Fruit fly (Drosophila melanogaster) S2 (cell line): Measurements from ENCODE around the gene Cpr30B.

Experiments used
- CG8478 ChIP-seq: fragments of >200 bp; optimal IDR thresholded peaks from 2 replicates; lab custom pipeline; 2018
- CTCF ChIP-seq, 2 experiments: fragments of >200 bp; optimal IDR thresholded peaks; 2 replicates each; lab custom pipeline; 2018

The Cpr30B gene

DNA sequence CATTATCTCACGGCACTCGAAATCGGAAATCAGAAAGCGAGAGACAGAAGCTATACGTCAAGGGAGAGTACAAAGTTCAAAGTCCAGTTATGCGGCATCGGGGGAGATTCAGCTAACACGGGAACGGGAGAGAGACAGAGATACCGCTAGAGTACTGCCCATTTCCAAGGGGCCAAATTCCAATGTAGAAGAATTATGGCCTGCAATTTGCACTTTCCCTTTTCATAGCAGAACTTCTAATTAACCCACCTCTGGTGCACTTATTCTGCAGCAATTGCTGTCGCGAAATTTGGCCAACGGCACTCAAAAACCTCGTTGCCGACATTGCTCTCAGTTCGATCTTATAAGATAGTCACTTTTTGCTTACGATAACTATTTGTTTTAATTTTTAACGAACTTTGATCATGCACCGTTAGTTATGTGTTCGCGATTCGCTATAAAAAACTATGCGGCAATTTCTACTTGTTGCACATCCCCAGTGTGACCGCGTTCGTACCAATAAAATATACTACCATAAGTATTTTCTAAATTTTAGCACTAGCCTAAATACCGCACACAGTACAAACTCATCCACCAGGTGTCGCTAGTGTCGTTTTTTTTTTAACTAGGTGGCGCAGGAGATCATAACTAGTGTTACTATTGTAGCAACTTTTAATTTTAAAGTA lies 33.7 kb downstream of the Cpr30B start, which contains the start of gene Mtpalpha:
Gene Mtpalpha, minus strand, starts transcription at position 501 of the 665 bp plus-strand sequence.
- TF ChIP-seq CTCF (optimal IDR thresholded peaks at IDR 0.05; lab: Kevin White, UChicago) (peak; percentile 91 to 97), CG8478 (lab: Kevin White, UChicago) (no peak)

DNA sequence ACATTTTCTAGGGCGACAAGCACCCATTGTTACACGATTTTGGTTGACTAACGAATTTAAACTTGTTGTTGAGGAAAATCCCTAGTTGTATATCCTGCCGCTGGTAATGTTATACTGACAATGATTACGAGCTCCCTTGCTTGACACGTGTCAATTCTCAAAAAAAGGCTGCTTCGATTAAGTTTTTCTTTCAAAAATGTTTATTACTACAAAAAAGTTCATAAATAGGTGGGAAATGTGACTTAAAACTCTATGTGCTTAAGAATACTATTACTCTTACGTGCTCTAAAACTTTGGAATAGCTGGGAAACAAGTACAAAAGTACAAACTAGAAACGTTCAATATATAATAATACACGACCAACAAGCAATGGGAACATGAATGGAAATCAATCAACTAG lies 36.9 kb downstream of the Cpr30B start, which contains the start of gene CG31709:
Gene CG31709, minus strand, starts transcription at position 101 of the 400 bp plus-strand sequence.
- TF ChIP-seq CG8478 (lab: Kevin White, UChicago): no peak
- TF ChIP-seq CTCF (optimal IDR thresholded peaks at IDR 0.05; lab: Kevin White, UChicago): no peak

DNA sequence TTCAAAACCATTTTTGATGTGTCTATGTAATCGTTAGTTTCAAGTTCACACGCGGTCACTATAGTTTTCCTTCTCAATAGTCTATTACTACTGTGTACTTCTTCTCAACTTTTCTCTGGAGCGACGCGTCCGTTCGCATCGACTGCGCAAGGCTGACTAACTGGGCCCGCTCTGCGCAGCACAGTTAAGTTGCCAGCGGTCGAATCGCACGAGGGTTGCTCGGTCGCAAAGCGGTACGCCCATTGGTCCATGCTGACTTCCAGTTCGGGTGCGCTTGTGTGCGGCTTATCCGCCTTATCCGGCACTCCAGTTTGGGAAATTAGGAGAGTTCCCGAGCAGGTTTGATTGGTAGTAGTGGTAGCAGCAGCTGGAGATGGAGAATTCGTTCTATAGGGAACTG lies 38.9 kb downstream of the Cpr30B start, which contains the start of gene gcm:
Gene gcm, minus strand, starts transcription at position 164 of the 400 bp plus-strand sequence.
- no peak for TF ChIP-seq CTCF (optimal IDR thresholded peaks at IDR 0.05; lab: Kevin White, UChicago)
- TF ChIP-seq CG8478 (lab: Kevin White, UChicago): no peak

DNA sequence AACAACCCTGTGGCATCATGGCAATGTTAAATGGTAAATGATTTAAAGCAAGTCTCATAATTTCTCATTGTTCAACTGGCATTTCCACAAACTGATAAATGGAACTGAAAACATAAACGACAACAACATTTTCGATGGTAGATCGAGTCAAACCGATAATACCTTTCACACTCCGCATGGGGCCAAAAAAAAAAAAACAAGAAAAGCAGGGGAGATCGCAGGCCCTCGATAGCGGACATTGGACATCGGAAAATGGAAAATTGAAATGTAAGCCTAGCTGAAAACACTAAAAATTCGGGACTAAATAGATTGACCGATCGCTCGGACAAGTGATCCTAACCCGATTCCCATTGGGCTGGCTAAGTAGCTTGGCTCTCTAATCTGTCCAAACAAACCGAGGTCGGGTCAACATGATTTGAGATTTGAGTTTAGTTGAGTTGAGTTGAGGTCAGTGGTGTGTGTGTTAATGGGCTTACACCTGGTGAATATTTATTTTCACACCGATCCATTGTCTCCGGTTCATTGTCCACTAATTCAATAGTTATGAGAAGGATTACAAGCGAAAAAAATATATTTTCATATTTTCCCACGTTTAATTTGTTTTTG lies 41.5 kb downstream of the Cpr30B start:
- no peak for TF ChIP-seq CG8478 (lab: Kevin White, UChicago)
- TF ChIP-seq CTCF (optimal IDR thresholded peaks at IDR 0.05; lab: Kevin White, UChicago): no peak

DNA sequence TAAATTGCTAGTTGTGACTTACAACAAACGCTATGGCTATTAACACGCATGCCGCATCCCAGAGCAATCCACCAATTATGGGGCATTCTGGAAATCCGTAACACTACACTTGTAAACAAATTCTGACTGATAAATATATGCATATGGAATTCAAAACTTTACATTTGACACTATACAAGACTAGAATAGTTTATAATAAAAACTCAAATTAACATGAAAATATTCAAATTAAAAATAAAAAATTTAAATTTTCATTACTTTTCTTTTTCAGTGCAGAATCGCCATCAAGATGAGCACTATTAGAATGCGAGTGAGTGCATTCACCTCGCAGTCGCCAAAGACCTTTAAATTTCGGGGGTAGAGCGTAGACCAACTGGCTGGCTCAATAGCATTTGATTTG lies 43.3 kb downstream of the Cpr30B start:
- TF ChIP-seq CG8478 (lab: Kevin White, UChicago) (no peak), CTCF (optimal IDR thresholded peaks at IDR 0.05; lab: Kevin White, UChicago) (no peak)

DNA sequence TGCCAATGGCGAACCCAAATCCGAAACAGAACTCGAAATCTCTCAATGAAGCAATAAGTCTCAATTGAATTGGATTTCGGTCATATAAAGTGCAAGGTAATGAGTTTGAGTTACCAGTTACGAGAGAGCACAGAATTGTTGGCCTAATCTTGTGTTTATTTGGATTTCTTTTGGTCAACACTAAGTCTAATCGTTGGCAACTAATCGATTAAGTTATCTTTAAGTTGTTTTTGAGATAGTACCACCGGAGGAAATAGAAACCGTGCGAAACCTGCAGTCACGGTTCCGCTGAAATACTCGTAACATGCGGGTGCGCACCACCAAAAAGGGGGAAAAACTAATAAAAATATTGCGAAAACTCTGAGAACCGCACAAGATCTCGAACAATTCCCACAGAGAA lies 46.5 kb downstream of the Cpr30B start, which contains the start of gene CG3841:
Gene CG3841, plus strand, starts transcription at position 301 of the 400 bp plus-strand sequence.
- TF ChIP-seq CG8478 (lab: Kevin White, UChicago) (no peak), CTCF (optimal IDR thresholded peaks at IDR 0.05; lab: Kevin White, UChicago) (no peak)

DNA sequence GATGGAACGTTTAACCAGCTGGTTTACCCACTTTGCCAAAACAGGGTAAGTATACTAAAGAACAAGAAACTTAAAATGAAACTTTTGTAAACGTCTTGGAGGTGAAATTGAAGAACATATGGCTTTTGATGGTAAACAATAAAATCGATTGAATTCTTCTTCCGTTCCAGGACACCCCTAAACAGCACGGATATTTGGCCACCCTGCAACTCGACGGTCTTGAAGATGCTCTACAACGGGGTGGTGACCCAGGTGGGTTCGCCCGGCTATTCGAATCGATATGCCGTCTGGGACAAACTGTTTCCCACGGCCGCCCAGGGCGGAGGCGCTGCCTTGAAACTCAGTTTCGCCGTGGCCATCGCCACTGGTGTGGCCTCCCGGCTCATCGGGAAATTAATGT lies 48.5 kb downstream of the Cpr30B start:
- TF ChIP-seq CG8478 (lab: Kevin White, UChicago) (no peak), CTCF (optimal IDR thresholded peaks at IDR 0.05; lab: Kevin White, UChicago) (no peak)
